Fruit fly (Drosophila melanogaster) whole organism, prepupa: Measurements from ENCODE around the gene CG31251.

Experiments
- CG10669 ChIP-seq: fragments of 200-800 bp; sonication (Bioruptor generic); optimal IDR thresholded peaks from 3 replicates; lab custom pipeline; 2018; ENCODE audit warnings: missing biosample characterization, mild to moderate bottlenecking, missing genetic modification characterization, moderate library complexity
- CG31627 ChIP-seq: fragments of 200-800 bp; sonication (Bioruptor generic); optimal IDR thresholded peaks from 3 replicates; lab custom pipeline; 2016; ENCODE audit warnings: missing biosample characterization, missing genetic modification characterization
- CG34406 ChIP-seq: fragments of 200-800 bp; sonication (Bioruptor generic); optimal IDR thresholded peaks from 3 replicates; lab custom pipeline; 2016; ENCODE audit warnings: missing biosample characterization, missing genetic modification characterization
- CG6276 ChIP-seq: fragments of 200-800 bp; sonication (Bioruptor generic); optimal IDR thresholded peaks from 2 replicates; lab custom pipeline; 2017; ENCODE audit warnings: missing biosample characterization, mild to moderate bottlenecking, missing genetic modification characterization
- Eip75B ChIP-seq: fragments of 200-800 bp; sonication (Bioruptor generic); optimal IDR thresholded peaks from 3 replicates; lab custom pipeline; 2016; ENCODE audit warnings: missing biosample characterization, missing genetic modification characterization
- Hr38 ChIP-seq: sonication (Bioruptor generic); optimal IDR thresholded peaks from 2 replicates; lab custom pipeline; 2016; ENCODE audit warnings: missing biosample characterization, missing genetic modification characterization
- Hr39 ChIP-seq: fragments of 200-800 bp; sonication (Bioruptor generic); optimal IDR thresholded peaks from 2 replicates; lab custom pipeline; 2016; ENCODE audit warnings: missing biosample characterization, missing genetic modification characterization
- Lpt ChIP-seq: fragments of 200-800 bp; sonication (Bioruptor generic); optimal IDR thresholded peaks from 3 replicates; lab custom pipeline; 2016; ENCODE audit warnings: missing biosample characterization, missing genetic modification characterization
- eg ChIP-seq: fragments of 200-800 bp; sonication (Bioruptor generic); IDR thresholded peaks from 3 replicates; pipeline ENCODE4 v1.3.6; 2022; ENCODE audit warnings: missing biosample characterization, missing genetic modification characterization
- fkh ChIP-seq: fragments of 200-800 bp; sonication (Bioruptor generic); optimal IDR thresholded peaks from 3 replicates; lab custom pipeline; 2017; ENCODE audit warnings: missing biosample characterization, mild to moderate bottlenecking, missing genetic modification characterization, moderate library complexity
- ss ChIP-seq, 2 experiments: fragments of 200-800 bp; sonication (Bioruptor generic); optimal IDR thresholded peaks; 2 replicates in 1 of 2; 3 replicates in 1 of 2; lab custom pipeline; 2017 to 2018; ENCODE audit warnings: mild to moderate bottlenecking in 2 of 2, missing biosample characterization in 2 of 2, missing genetic modification characterization in 2 of 2, moderate library complexity in 1 of 2
- vri ChIP-seq: fragments of 200-800 bp; sonication (Bioruptor generic); optimal IDR thresholded peaks from 3 replicates; lab custom pipeline; 2016; ENCODE audit warnings: missing biosample characterization, mild to moderate bottlenecking, missing genetic modification characterization

DNA sequence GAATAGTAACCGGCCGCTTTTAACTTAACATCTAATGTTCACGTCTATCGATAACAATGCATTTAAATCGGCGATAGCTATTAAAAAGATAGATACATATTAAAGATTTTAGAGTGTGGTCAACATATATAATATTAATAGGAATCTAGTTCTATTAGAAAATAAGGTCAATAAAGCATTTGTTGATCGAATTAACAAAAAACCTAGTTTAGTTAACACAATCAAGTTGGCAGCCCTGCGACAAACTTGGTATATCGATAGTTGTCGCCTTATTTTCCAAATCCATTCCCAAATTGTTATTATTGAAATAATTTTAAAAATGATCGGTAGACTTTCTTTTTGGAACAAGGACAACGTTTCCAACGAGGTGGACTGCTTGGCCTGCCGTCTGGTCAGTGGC, at the start of gene CG31251, which contains the start of gene CG31360:
- no peak for TF ChIP-seq ss (GFP tag; optimal IDR thresholded peaks at IDR 0.05; lab: Kevin White, UChicago)
- no peak for TF ChIP-seq CG31627 (GFP tag; lab: Kevin White, UChicago)
- no peak for TF ChIP-seq vri
- no peak for TF ChIP-seq Hr38 (GFP tag; lab: Kevin White, UChicago)
- no peak for TF ChIP-seq CG6276 (GFP tag; lab: Kevin White, UChicago)
- TF ChIP-seq CG34406 (GFP tag; lab: Kevin White, UChicago), result no peak
- TF ChIP-seq fkh (GFP tag; lab: Kevin White, UChicago), result no peak
- TF ChIP-seq Lpt, result no peak
- no peak for TF ChIP-seq Hr39 (GFP tag; lab: Kevin White, UChicago)
- no peak for TF ChIP-seq CG10669
- TF ChIP-seq Eip75B (GFP tag; lab: Kevin White, UChicago), result no peak
- TF ChIP-seq eg (GFP tag; lab: Robert Waterston, UW), result no peak
